Fruit fly (Drosophila melanogaster) whole organism: ENCODE results near the gene CG16743.

Experiments used
- CG8478 ChIP-seq: fragments of >200 bp; optimal IDR thresholded peaks from 2 replicates; lab custom pipeline; 2018; ENCODE audit warnings: inconsistent platforms
- Dll ChIP-seq: fragments of >200 bp; optimal IDR thresholded peaks from 2 replicates; lab custom pipeline; 2017
- EcR ChIP-seq, 2 experiments: fragments of >200 bp; optimal IDR thresholded peaks; 2 replicates each; lab custom pipeline; 2017; ENCODE audit warnings: missing biosample characterization in 2 of 2, missing genetic modification characterization in 2 of 2, missing genetic modification reagents in 2 of 2
- pan ChIP-seq: fragments of >200 bp; optimal IDR thresholded peaks from 2 replicates; lab custom pipeline; 2017
- psq ChIP-seq: fragments of >200 bp; optimal IDR thresholded peaks from 2 replicates; lab custom pipeline; 2017
- usp ChIP-seq: fragments of >200 bp; optimal IDR thresholded peaks from 2 replicates; lab custom pipeline; 2017; ENCODE audit warnings: missing biosample characterization, missing genetic modification characterization, mixed read lengths

Gene CG16743

DNA sequence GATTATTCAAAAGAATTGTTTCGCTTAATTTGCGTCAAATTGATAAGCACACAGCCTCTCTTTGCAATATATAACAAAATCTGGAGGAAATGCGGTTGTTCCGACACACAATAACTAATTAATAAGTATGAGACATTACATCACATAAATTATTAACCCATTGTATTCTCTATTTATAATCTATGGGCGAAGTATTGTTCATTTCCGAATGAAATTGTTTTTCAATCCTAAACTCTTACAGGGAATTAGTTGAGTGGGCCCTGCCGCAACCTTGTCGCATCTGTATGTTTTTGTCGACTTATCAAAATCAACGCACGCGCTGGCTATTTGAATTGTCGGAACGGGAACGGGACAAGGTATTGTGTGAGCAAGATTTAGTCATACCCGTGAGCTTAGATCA, at the start of gene CG16743:
TSS of gene CG16743 (plus strand) at position 57 of the 400 bp plus-strand sequence.
- TF ChIP-seq EcR (GFP tag; optimal IDR thresholded peaks at IDR 0.05; lab: Kevin White, UChicago) (no peak), usp (GFP tag; lab: Kevin White, UChicago) (no peak)

- no peak for TF ChIP-seq psq (lab: Kevin White, UChicago)
- no peak for TF ChIP-seq pan (lab: Kevin White, UChicago)
- no peak for TF ChIP-seq Dll (lab: Kevin White, UChicago)
- TF ChIP-seq CG8478 (lab: Kevin White, UChicago) = no peak
- TF ChIP-seq usp (GFP tag; lab: Kevin White, UChicago) = no peak
- TF ChIP-seq EcR (GFP tag; optimal IDR thresholded peaks at IDR 0.05; lab: Kevin White, UChicago) = no peak
Measured at dm6 chr2L:10936362-10936761, 35.7 kb upstream of the CG16743 start, which contains the start of gene CG14072. Gene CG14072, plus strand, starts transcription at chr2L:10936662.

DNA sequence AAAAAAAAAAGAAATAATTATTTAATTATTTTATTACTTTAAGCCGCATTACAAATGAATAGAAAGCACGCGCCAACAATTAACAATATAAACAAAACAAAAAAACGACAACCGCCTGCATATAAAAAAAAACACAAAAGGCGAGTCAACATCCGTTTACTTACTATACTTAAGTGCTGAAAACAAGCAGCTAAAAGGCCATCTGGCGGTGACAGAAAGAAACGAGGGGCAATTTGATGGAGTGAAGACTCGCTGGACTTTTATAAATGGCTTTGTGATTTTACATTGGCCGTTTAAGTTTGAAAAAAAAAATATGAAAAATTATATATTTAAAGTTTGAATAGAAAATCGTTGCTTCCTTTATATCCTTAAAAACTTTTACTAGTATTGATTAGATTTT, 31.9 kb upstream of the CG16743 start:
- TF ChIP-seq usp (GFP tag; lab: Kevin White, UChicago) = no peak
- TF ChIP-seq Dll (lab: Kevin White, UChicago) = no peak

dm6 chr2L:10963979-10964378, 8.1 kb upstream of the CG16743 start, which contains the start of gene dpr2:
Gene dpr2, minus strand, starts transcription at chr2L:10964153.
- TF ChIP-seq Dll (lab: Kevin White, UChicago) = no peak
- TF ChIP-seq usp (GFP tag; lab: Kevin White, UChicago) = no peak

DNA sequence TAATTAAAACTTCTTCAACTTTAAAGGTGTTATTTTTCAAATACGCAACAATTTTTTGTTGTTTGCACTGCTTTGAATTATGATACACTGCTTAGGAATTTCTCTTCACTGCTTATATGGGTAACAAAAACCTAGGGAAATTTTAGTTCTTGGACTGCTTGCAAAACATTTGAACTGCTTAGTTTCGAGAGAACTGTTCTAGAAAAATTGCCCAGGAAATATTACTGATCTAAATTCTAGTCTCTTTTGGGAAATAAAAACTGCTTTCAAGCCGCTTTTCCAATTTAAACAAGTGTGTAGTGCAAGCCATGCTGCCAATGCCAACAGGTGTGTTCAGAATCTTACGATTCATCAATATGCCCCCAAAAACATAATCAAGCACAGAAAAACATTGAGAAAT, 7.6 kb upstream of the CG16743 start:
- no peak for TF ChIP-seq psq (lab: Kevin White, UChicago)
- no peak for TF ChIP-seq EcR (GFP tag; optimal IDR thresholded peaks at IDR 0.05; lab: Kevin White, UChicago)
- no peak for TF ChIP-seq pan (lab: Kevin White, UChicago)
- no peak for TF ChIP-seq Dll (lab: Kevin White, UChicago)
- TF ChIP-seq CG8478 (lab: Kevin White, UChicago) = no peak
- no peak for TF ChIP-seq usp (GFP tag; lab: Kevin White, UChicago)

DNA sequence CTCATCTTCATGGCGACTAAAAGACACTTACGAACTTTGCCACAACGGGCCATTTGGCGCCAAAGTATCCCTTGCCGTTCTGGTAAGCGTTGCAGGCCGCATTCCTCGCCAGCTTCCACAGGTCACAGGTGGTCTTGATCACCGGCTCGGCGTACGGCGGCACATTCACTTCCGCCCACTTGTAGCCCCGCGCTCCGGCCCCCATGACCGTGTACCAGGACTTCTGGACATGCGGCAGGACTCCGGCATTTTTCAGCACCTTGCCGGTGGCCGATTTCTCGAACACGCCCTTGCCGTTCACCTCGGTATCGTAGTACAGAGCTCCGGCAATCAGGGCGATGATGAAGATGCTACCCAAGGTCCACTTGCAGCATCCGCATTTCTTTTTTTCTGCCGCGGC, 6.1 kb upstream of the CG16743 start:
- TF ChIP-seq usp (GFP tag; lab: Kevin White, UChicago) = no peak
- no peak for TF ChIP-seq pan (lab: Kevin White, UChicago)
- TF ChIP-seq CG8478 (lab: Kevin White, UChicago) = no peak
- TF ChIP-seq psq (lab: Kevin White, UChicago) = no peak
- no peak for TF ChIP-seq Dll (lab: Kevin White, UChicago)
- no peak for TF ChIP-seq EcR (GFP tag; optimal IDR thresholded peaks at IDR 0.05; lab: Kevin White, UChicago)

DNA sequence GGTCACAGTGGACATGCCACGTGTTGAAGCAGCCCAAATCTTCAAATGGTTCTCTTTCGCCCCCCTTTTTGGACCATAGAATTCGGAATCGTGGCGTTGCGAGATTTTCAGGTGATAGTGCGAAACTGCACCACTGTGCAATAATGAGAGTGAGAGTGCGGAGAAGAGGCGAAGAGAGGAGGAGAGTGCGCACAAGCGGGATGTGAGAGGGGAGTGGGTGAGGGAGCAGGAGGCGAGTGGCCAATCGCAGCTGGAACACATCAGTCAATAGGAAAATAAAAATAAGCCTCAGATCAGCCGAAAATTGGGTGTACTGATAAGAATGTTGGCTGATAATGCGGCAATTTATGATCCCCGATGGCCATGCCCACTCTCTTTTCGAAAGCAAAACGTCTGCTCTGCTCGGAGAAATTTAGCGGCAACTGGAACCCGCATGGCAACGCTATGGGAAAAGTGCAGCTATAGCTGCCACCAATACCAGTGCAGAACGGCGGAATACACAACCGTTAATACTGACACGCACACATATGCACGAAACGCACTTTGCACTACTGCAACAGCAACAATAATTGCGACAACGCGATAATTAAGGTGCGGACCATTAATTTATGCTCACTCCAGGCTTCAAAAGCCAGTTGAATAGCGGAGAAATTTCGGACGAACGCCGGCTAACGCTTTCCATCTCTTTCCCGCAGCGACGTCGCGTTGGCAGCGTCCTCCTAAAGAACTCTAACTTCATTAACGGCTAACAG, 4.6 kb upstream of the CG16743 start:
- TF ChIP-seq pan (lab: Kevin White, UChicago) (no peak), psq (lab: Kevin White, UChicago) (no peak), CG8478 (lab: Kevin White, UChicago) (no peak)

- TF ChIP-seq CG8478 (lab: Kevin White, UChicago) = no peak
- no peak for TF ChIP-seq EcR (GFP tag; optimal IDR thresholded peaks at IDR 0.05; lab: Kevin White, UChicago)
- no peak for TF ChIP-seq usp (GFP tag; lab: Kevin White, UChicago)
- no peak for TF ChIP-seq psq (lab: Kevin White, UChicago)
- no peak for TF ChIP-seq Dll (lab: Kevin White, UChicago)
- no peak for TF ChIP-seq pan (lab: Kevin White, UChicago)
Measured at dm6 chr2L:10968009-10968383, 4.1 kb upstream of the CG16743 start.

- TF ChIP-seq pan (lab: Kevin White, UChicago) (no peak), Dll (lab: Kevin White, UChicago) (no peak), usp (GFP tag; lab: Kevin White, UChicago) (no peak), psq (lab: Kevin White, UChicago) (no peak), CG8478 (lab: Kevin White, UChicago) (no peak), EcR (GFP tag; optimal IDR thresholded peaks at IDR 0.05; lab: Kevin White, UChicago) (no peak)
Measured at dm6 chr2L:10970134-10970533, 1.9 kb upstream of the CG16743 start, which contains the start of the genes Tmem214 and YL-1. Gene Tmem214, minus strand, starts transcription at chr2L:10970275. Gene YL-1, plus strand, starts transcription at chr2L:10970443.

DNA sequence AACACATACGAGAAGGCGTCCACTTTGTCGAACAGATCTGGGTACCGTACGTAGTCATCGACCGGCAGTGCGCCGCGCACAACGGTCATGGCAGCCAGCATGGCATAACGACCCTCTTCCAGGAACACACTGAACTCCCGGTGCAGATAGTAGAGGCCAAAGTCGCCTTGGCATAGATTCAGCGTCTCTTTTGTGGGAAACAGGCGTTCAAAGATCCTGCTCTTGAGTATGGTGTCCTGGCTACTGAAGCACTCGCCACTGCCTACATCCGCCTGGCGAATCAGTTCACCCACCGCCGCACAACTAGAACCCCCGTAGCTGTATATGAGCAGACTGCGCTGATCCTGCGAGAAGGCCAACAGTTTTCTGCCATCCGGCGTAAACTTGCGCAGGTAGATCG, 2.6 kb downstream of the CG16743 start:
- TF ChIP-seq usp (GFP tag; lab: Kevin White, UChicago) (no peak), Dll (lab: Kevin White, UChicago) (no peak), psq (lab: Kevin White, UChicago) (no peak)

- TF ChIP-seq pan (lab: Kevin White, UChicago) (no peak), EcR (GFP tag; optimal IDR thresholded peaks at IDR 0.05; lab: Kevin White, UChicago) (no peak), CG8478 (lab: Kevin White, UChicago) (no peak), usp (GFP tag; lab: Kevin White, UChicago) (no peak), Dll (lab: Kevin White, UChicago) (no peak)
Measured at dm6 chr2L:10975193-10975592, 3.1 kb downstream of the CG16743 start, which contains the start of gene abo. Gene abo, minus strand, starts transcription at chr2L:10975293.

DNA sequence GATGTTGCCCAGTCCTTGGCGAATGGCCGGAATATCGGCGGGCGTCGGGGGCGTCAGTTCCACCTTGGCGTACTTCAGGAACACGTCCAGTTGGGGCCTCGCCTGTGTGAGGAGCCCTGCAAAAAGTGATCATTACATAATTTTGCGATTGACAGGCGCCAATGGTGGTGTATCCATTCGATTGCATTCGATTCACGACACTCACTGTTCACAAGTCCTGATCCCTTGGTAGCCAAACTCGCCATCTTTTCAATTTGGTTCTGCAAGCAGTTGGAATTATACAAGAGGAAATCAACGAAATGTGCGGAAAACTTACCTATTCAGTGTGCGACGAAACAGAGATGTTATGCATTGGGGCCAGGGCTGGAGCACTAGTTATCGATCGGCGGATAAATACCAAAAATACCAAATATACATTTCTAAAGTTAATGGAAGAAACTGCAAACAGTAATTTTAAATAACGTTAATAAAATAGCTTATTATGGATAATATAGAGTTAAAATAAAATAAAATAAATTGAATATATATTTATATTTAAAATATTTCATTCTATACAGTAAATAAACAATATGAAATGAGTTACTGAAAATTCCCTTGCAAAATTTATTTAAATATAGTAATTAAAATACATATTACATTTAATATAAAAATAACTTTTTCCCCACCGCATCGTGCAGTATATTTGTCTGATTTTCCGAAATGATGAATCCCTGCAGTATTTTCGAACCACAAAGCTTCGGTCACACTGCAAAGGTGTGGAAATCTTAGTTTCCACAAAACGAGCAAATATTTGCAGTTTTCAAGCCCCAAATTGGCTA, 4.2 kb downstream of the CG16743 start, which contains the start of the genes ATPsynG and SCAR:
TSS of gene ATPsynG (minus strand) at position 354 of the 818 bp plus-strand sequence.
TSS of gene SCAR (plus strand) at position 727 of the 818 bp plus-strand sequence.
- TF ChIP-seq Dll (lab: Kevin White, UChicago) (no peak), psq (lab: Kevin White, UChicago) (no peak), CG8478 (lab: Kevin White, UChicago) (no peak), pan (lab: Kevin White, UChicago) (no peak), EcR (GFP tag; optimal IDR thresholded peaks at IDR 0.05; lab: Kevin White, UChicago) (no peak), usp (GFP tag; lab: Kevin White, UChicago) (no peak)
